Worm (Caenorhabditis elegans): Measurements from ENCODE around the gene asp-3.

DNA sequence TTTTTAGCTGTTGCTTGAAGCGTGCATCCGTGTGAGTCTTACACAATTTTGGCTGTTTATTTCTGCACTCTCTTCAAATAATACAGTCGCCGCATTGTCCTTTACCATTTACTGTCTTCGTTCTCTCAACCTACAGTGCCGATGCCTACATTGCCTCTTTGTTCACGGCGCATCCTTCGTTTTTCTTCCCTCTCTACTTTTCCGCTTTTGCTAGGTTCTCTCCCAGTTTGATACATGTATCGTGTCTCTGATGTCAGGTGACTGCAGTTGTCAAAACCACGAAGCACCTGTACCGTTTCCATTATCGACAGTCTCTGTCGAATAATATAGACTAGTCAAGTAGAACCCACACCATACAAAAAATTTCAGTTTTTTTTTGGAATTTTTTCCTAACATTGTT lies 17.8 kb downstream of the asp-3 start:
- no peak for TF ChIP-seq elt-3 (tag; optimal IDR thresholded peaks at IDR 0.05)
- no peak for TF ChIP-seq ztf-11 (tag; optimal IDR thresholded peaks at IDR 0.05)
